Fruit fly (Drosophila melanogaster): ENCODE measurements around the gene Det.

The Det gene

DNA sequence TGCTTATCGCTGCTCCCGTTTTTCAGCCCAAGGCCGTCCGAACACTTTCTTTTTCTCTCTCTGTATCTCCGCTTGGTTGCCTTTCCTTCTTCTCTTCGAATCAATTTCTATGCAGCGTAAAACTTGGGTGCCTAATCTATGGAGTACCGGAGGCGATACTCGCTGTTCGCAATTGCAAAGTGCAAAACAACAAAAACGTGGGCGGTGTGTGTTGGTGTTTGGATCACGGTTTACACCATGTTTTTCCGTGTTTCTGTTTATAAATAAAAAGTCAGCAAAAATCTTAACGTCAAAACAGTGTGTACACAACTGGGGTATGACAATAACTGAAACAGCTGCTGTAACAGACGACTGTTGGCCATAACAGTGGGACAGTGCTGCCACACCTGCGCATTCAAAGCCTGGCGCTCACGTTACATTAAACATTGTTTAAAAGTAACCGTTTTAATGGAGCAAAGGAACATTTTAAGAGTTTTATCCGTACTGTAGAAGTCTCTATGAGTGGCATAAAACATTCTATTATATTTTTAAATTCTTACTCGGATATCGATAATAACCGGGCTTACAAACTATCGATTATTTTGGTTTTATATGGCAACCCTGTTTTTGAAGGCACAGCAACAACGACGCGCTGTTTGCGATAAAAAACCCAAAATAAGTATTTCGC lies at the start of gene Det, which contains the start of gene m-cup (continued):
- TF ChIP-seq H15 (GFP tag; IDR thresholded peaks at IDR 0.05) (no peak), Ets65A (GFP tag) (peak; percentile 6), MESR4 (GFP tag; optimal IDR thresholded peaks at IDR 0.05) (peak; percentile 75), CG4424 (GFP tag; optimal IDR thresholded peaks at IDR 0.05) (peak; percentile 8), CG8924 (tag; optimal IDR thresholded peaks at IDR 0.05) (peak; percentile 9), CG3281 (GFP tag; optimal IDR thresholded peaks at IDR 0.05) (no peak), CG4617 (GFP tag; optimal IDR thresholded peaks at IDR 0.05; ENCODE audit: borderline replicate concordance) (peak; percentile 44), CG12659 (GFP tag; optimal IDR thresholded peaks at IDR 0.05) (peak; percentile 26), cg (GFP tag; optimal IDR thresholded peaks at IDR 0.05) (no peak), ham (GFP tag; IDR thresholded peaks at IDR 0.05) (no peak), CG7987 (GFP tag; optimal IDR thresholded peaks at IDR 0.05) (peak; percentile 15), CG17568 (GFP tag; optimal IDR thresholded peaks at IDR 0.05) (no peak), CG31441 (GFP tag; IDR thresholded peaks at IDR 0.05) (0 out of 2 replicates have a peak, but pooled peaks have one; percentile 15), HLH4C (GFP tag; IDR thresholded peaks at IDR 0.05; ENCODE audit: partially characterized antibody) (peak; percentile 60; the same call in 1 of the 3 replicates), Rfx (GFP tag; IDR thresholded peaks at IDR 0.05) (no peak), Bgb (GFP tag; IDR thresholded peaks at IDR 0.05; ENCODE audit: partially characterized antibody) (peak; percentile 64), Aef1 (GFP tag; IDR thresholded peaks at IDR 0.05) (peak; percentile 15; the same call in 1 of the 3 replicates), CG15601 (tag; optimal IDR thresholded peaks at IDR 0.05) (no peak), zen2 (GFP tag; IDR thresholded peaks at IDR 0.05; ENCODE audit: partially characterized antibody) (peak; percentile 26; the same call in 1 of the 3 replicates), sob (GFP tag; IDR thresholded peaks at IDR 0.05) (0 out of 2 replicates have a peak, but pooled peaks have one; percentile 7), E2f2 (GFP tag; IDR thresholded peaks at IDR 0.05) (peak; percentile 89), HLH54F (GFP tag; optimal IDR thresholded peaks at IDR 0.05) (peak; percentile 1), CG9727 (GFP tag; optimal IDR thresholded peaks at IDR 0.05) (peak; percentile 30), Trl (optimal IDR thresholded peaks at IDR 0.05) (no peak), Trl (GFP tag; optimal IDR thresholded peaks at IDR 0.05) (peak; percentile 16), pros (GFP tag; optimal IDR thresholded peaks at IDR 0.05) (no peak), ttk (GFP tag; IDR thresholded peaks at IDR 0.05) (no peak), CG1602 (GFP tag; optimal IDR thresholded peaks at IDR 0.05) (no peak), gem (tag; optimal IDR thresholded peaks at IDR 0.05) (peak; percentile 29), ewg (GFP tag; optimal IDR thresholded peaks at IDR 0.05) (peak; percentile 54), Mes4 (GFP tag; optimal IDR thresholded peaks at IDR 0.05) (no peak), dmrt99B (tag; optimal IDR thresholded peaks at IDR 0.05) (no peak), Fer1 (GFP tag; optimal IDR thresholded peaks at IDR 0.05) (peak; percentile 29), dmrt11E (tag; optimal IDR thresholded peaks at IDR 0.05) (no peak), CG14860 (GFP tag; IDR thresholded peaks at IDR 0.05; ENCODE audit: partially characterized antibody) (peak; percentile 49; the same call in 1 of the 3 replicates), pan (optimal IDR thresholded peaks at IDR 0.05) (no peak), pan (GFP tag; optimal IDR thresholded peaks at IDR 0.05 in 1 of 2, IDR thresholded peaks at IDR 0.05 in 1 of 2) (peak in 1 of 2 experiments; percentile 33), CG14710 (tag; optimal IDR thresholded peaks at IDR 0.05) (peak; percentile 100), psq (GFP tag; optimal IDR thresholded peaks at IDR 0.05) (no peak), kni (GFP tag; optimal IDR thresholded peaks at IDR 0.05) (no peak), Jarid2 (GFP tag; optimal IDR thresholded peaks at IDR 0.05) (peak; percentile 31), Awh (GFP tag; IDR thresholded peaks at IDR 0.05) (no peak), Hsf (GFP tag; optimal IDR thresholded peaks at IDR 0.05) (no peak), knrl (GFP tag; IDR thresholded peaks at IDR 0.05; ENCODE audit: partially characterized antibody) (peak; percentile 80), CG8944 (GFP tag; optimal IDR thresholded peaks at IDR 0.05) (no peak), CG11504 (tag; optimal IDR thresholded peaks at IDR 0.05) (no peak), lilli (GFP tag; optimal IDR thresholded peaks at IDR 0.05) (peak; percentile 36), CG10654 (GFP tag; optimal IDR thresholded peaks at IDR 0.05) (no peak), CG1529 (GFP tag; optimal IDR thresholded peaks at IDR 0.05) (no peak)

Data from whole organism, embryonic.